Worm (Caenorhabditis elegans): Measurements from ENCODE around the gene cnd-1.

- TF ChIP-seq flt-1 (GFP tag; IDR thresholded peaks at IDR 0.05): no peak
- no peak for TF ChIP-seq ama-1 (optimal IDR thresholded peaks at IDR 0.05)
- no peak for TF ChIP-seq ceh-13 (GFP tag; optimal IDR thresholded peaks at IDR 0.05)
- TF ChIP-seq tra-4 (tag; optimal IDR thresholded peaks at IDR 0.05): no peak
- TF ChIP-seq hmg-4 (GFP tag; optimal IDR thresholded peaks at IDR 0.05): no peak
- TF ChIP-seq aly-1 (tag; optimal IDR thresholded peaks at IDR 0.05): no peak
- TF ChIP-seq ets-7 (tag; optimal IDR thresholded peaks at IDR 0.05): no peak
- no peak for TF ChIP-seq ceh-36 (tag; optimal IDR thresholded peaks at IDR 0.05)
- TF ChIP-seq F13C5.2 (tag; optimal IDR thresholded peaks at IDR 0.05): no peak
- no peak for TF ChIP-seq hnd-1 (tag; optimal IDR thresholded peaks at IDR 0.05)
- no peak for TF ChIP-seq tbx-11 (GFP tag; IDR thresholded peaks at IDR 0.05)
- no peak for TF ChIP-seq B0310.2 (tag; optimal IDR thresholded peaks at IDR 0.05)
- no peak for TF ChIP-seq tbx-37 (GFP tag; conservative IDR thresholded peaks at IDR 0.05)
- no peak for TF ChIP-seq sea-1 (GFP tag; conservative IDR thresholded peaks at IDR 0.05)
Measured at ce11 chrIII:5224908-5225307, 19.5 kb downstream of the cnd-1 start.

All from whole organism, early embryonic.